Worm (Caenorhabditis elegans): Measurements from ENCODE around the gene F40G9.15.

- no peak for TF ChIP-seq ceh-31 (tag; optimal IDR thresholded peaks at IDR 0.05)
- TF ChIP-seq sox-2 (GFP tag; IDR thresholded peaks at IDR 0.05), result no peak
- no peak for TF ChIP-seq unc-86 (tag; optimal IDR thresholded peaks at IDR 0.05)
- TF ChIP-seq ceh-22 (tag; optimal IDR thresholded peaks at IDR 0.05), result no peak
- no peak for TF ChIP-seq hlh-6 (tag; optimal IDR thresholded peaks at IDR 0.05)
- TF ChIP-seq hlh-8 (tag; optimal IDR thresholded peaks at IDR 0.05), result no peak
- no peak for TF ChIP-seq elt-2 (tag; optimal IDR thresholded peaks at IDR 0.05)
- TF ChIP-seq hlh-15 (tag; optimal IDR thresholded peaks at IDR 0.05), result no peak
- TF ChIP-seq ama-1 (optimal IDR thresholded peaks at IDR 0.05), result no peak
- no peak for TF ChIP-seq pqm-1 (tag; optimal IDR thresholded peaks at IDR 0.05)
- no peak for TF ChIP-seq nhr-11 (tag; optimal IDR thresholded peaks at IDR 0.05)
- no peak for TF ChIP-seq madf-2 (tag; optimal IDR thresholded peaks at IDR 0.05)
Observed at ce11 chrIII:230129-230528, 47.9 kb downstream of the F40G9.15 start, which contains the start of gene hpo-38.

All from whole organism, late embryonic.